Worm (Caenorhabditis elegans) whole organism, L2 larva: Measurements from ENCODE around the gene C50B6.3.

Experiments used
- C34F6.9 ChIP-seq: fragments of 150-350 bp; optimal IDR thresholded peaks from 2 replicates; lab custom pipeline; 2014; ENCODE audit warnings: missing biosample characterization, missing genetic modification characterization
- aly-2 ChIP-seq: fragments of 150-350 bp; optimal IDR thresholded peaks from 2 replicates; lab custom pipeline; 2014; ENCODE audit warnings: missing biosample characterization, missing genetic modification characterization
- ama-1 ChIP-seq: fragments of 150-350 bp; optimal IDR thresholded peaks from 2 replicates; lab custom pipeline; 2018; ENCODE audit warnings: inconsistent platforms
- elt-1 ChIP-seq: fragments of 150-350 bp; optimal IDR thresholded peaks from 2 replicates; lab custom pipeline; 2014; ENCODE audit warnings: missing biosample characterization, missing genetic modification characterization
- lin-13 ChIP-seq: fragments of 150-350 bp; optimal IDR thresholded peaks from 2 replicates; lab custom pipeline; 2014; ENCODE audit warnings: missing biosample characterization, missing genetic modification reagents, missing genetic modification characterization
- mdl-1 ChIP-seq, 2 experiments: fragments of 150-350 bp in 1 of 2; sonication (generic microtip) in 1 of 2; optimal IDR thresholded peaks; 2 replicates each; lab custom pipeline; 2017; ENCODE audit warnings: missing biosample characterization in 2 of 2, missing genetic modification characterization in 2 of 2
- nhr-23 ChIP-seq: fragments of 150-350 bp; optimal IDR thresholded peaks from 2 replicates; lab custom pipeline; 2014; ENCODE audit warnings: missing biosample characterization, missing genetic modification reagents, missing genetic modification characterization
- nhr-77 ChIP-seq: fragments of 150-350 bp; optimal IDR thresholded peaks from 2 replicates; lab custom pipeline; 2014; ENCODE audit warnings: missing biosample characterization, missing genetic modification characterization
- unc-62 ChIP-seq: fragments of 150-350 bp; optimal IDR thresholded peaks from 2 replicates; lab custom pipeline; 2014; ENCODE audit warnings: missing biosample characterization, missing genetic modification reagents, missing genetic modification characterization
- zag-1 ChIP-seq: fragments of 150-350 bp; optimal IDR thresholded peaks from 2 replicates; lab custom pipeline; 2014; ENCODE audit warnings: missing biosample characterization, missing genetic modification characterization

DNA sequence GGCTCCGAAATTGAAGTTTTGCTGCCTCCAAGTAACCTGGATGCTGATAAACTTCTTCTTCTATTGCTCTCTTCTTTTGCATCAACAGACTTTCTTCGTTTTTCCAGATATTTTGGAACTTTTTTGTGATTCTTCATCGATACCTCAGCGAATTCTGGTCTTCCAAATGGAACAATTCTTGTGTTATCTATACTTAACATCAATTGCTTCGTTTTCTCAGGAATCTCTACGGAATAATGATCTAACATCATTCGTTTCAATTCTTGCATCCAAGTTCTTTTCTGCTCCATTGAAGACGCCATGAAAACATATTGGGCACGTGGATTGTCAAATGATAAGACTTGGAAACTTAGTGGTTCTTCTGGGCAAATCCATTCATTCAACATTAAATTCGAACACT is 37.4 kb upstream of the C50B6.3 start, which contains the start of gene F32F2.4:
- TF ChIP-seq zag-1 (no peak), mdl-1 (tag; optimal IDR thresholded peaks at IDR 0.05; lab: Kevin White, UChicago) (no peak), lin-13 (GFP tag; lab: Kevin White, UChicago) (no peak), ama-1 (lab: Kevin White, UChicago) (no peak), unc-62 (no peak), nhr-77 (no peak), nhr-23 (no peak), C34F6.9 (no peak), elt-1 (tag; lab: Kevin White, UChicago) (no peak), aly-2 (tag; lab: Kevin White, UChicago) (no peak)
